Fruit fly (Drosophila melanogaster) whole organism, embryonic: ENCODE data around the gene CG13385.

Experiments used
- Bgb ChIP-seq: fragments of 200-800 bp; sonication (Bioruptor generic); IDR thresholded peaks from 2 replicates; pipeline ENCODE4 v1.3.6; 2022; ENCODE audit warnings: missing biosample characterization, missing genetic modification characterization; ENCODE audit not compliant: partially characterized antibody
- CG10321 ChIP-seq: fragments of 200-800 bp; sonication (Bioruptor generic); IDR thresholded peaks from 2 replicates; pipeline ENCODE4 v1.3.6; 2022; ENCODE audit warnings: missing biosample characterization, missing genetic modification characterization
- CG11093 ChIP-seq: fragments of 200-800 bp; sonication (Bioruptor generic); IDR thresholded peaks from 3 replicates; pipeline ENCODE4 v1.3.6; 2022; ENCODE audit warnings: missing biosample characterization, missing genetic modification characterization
- CG15514 ChIP-seq: fragments of 200-800 bp; sonication (Bioruptor generic); optimal IDR thresholded peaks from 3 replicates; lab custom pipeline; 2017; ENCODE audit warnings: missing biosample characterization, missing genetic modification characterization, mild to moderate bottlenecking, moderate library complexity, missing genetic modification reagents
- CG15696 ChIP-seq: fragments of 200-800 bp; sonication (Bioruptor generic); optimal IDR thresholded peaks from 2 replicates; lab custom pipeline; 2019; ENCODE audit warnings: missing biosample characterization, mild to moderate bottlenecking, missing genetic modification characterization, moderate library complexity
- CG17359 ChIP-seq: fragments of 200-800 bp; sonication (Bioruptor generic); optimal IDR thresholded peaks from 3 replicates; lab custom pipeline; 2018; ENCODE audit warnings: missing biosample characterization, mild to moderate bottlenecking, missing genetic modification characterization, moderate library complexity
- CG32532 ChIP-seq: fragments of 200-800 bp; sonication (Bioruptor generic); IDR thresholded peaks from 2 replicates; pipeline ENCODE4 v1.3.6; 2022; ENCODE audit warnings: missing biosample characterization, missing genetic modification characterization
- CG34422 ChIP-seq: fragments of 200-800 bp; sonication (Bioruptor generic); IDR thresholded peaks from 3 replicates; pipeline ENCODE4 v1.3.6; 2022; ENCODE audit warnings: missing biosample characterization, missing genetic modification characterization
- CG3838 ChIP-seq: fragments of 200-800 bp; sonication (Bioruptor generic); optimal IDR thresholded peaks from 3 replicates; lab custom pipeline; 2016; ENCODE audit warnings: missing biosample characterization, missing genetic modification characterization
- CG4424 ChIP-seq: fragments of 200-800 bp; sonication (Bioruptor generic); optimal IDR thresholded peaks from 3 replicates; lab custom pipeline; 2016; ENCODE audit warnings: missing biosample characterization, missing genetic modification characterization
- CG5245 ChIP-seq: fragments of 200-800 bp; sonication (Bioruptor generic); optimal IDR thresholded peaks from 3 replicates; lab custom pipeline; 2016; ENCODE audit warnings: missing biosample characterization, missing genetic modification characterization
- CG6272 ChIP-seq: fragments of 200-800 bp; sonication (Bioruptor generic); IDR thresholded peaks from 2 replicates; pipeline ENCODE4 v1.3.6; 2022; ENCODE audit warnings: missing biosample characterization, missing genetic modification characterization
- CG8765 ChIP-seq: fragments of 200-800 bp; sonication (Bioruptor generic); IDR thresholded peaks from 2 replicates; pipeline ENCODE4 v1.3.6; 2022; ENCODE audit warnings: missing biosample characterization, missing genetic modification characterization
- CG9437 ChIP-seq: fragments of 200-800 bp; sonication (Bioruptor generic); optimal IDR thresholded peaks from 2 replicates; lab custom pipeline; 2018; ENCODE audit warnings: missing biosample characterization, mild to moderate bottlenecking, missing genetic modification characterization
- Dp ChIP-seq: fragments of 200-800 bp; sonication (Bioruptor generic); optimal IDR thresholded peaks from 2 replicates; lab custom pipeline; 2018; ENCODE audit warnings: missing biosample characterization, mild to moderate bottlenecking, missing genetic modification characterization, moderate library complexity
- Ets97D ChIP-seq: fragments of 200-800 bp; sonication (Bioruptor generic); optimal IDR thresholded peaks from 3 replicates; lab custom pipeline; 2016; ENCODE audit warnings: missing biosample characterization, missing genetic modification characterization
- GATAe ChIP-seq: fragments of 200-800 bp; sonication (Bioruptor generic); conservative IDR thresholded peaks from 2 replicates; pipeline ENCODE4 v1.3.6; 2022; ENCODE audit warnings: missing biosample characterization, missing genetic modification characterization
- Hr51 ChIP-seq, 2 experiments: fragments of 200-800 bp; sonication (Bioruptor generic); optimal IDR thresholded peaks; 2 replicates in 1 of 2; 3 replicates in 1 of 2; lab custom pipeline; 2016 to 2018; ENCODE audit warnings: missing biosample characterization in 2 of 2, missing genetic modification characterization in 2 of 2, mild to moderate bottlenecking in 1 of 2, moderate library complexity in 1 of 2
- Lim3 ChIP-seq: fragments of 200-800 bp; sonication (Bioruptor generic); IDR thresholded peaks from 2 replicates; pipeline ENCODE4 v1.3.6; 2022; ENCODE audit warnings: missing biosample characterization, missing genetic modification characterization
- Med ChIP-seq: fragments of 200-800 bp; sonication (Bioruptor generic); peaks from one replicate; lab custom pipeline; 2016; ENCODE audit warnings: missing biosample characterization, missing genetic modification characterization, mild to moderate bottlenecking, inconsistent platforms, moderate library complexity
- Nf-YC ChIP-seq: fragments of 200-800 bp; optimal IDR thresholded peaks from 3 replicates; lab custom pipeline; 2019; ENCODE audit warnings: missing biosample characterization, mild to moderate bottlenecking, missing genetic modification characterization, moderate library complexity
- Rfx ChIP-seq: fragments of 200-800 bp; sonication (Bioruptor generic); IDR thresholded peaks from 2 replicates; pipeline ENCODE4 v1.3.6; 2022; ENCODE audit warnings: missing biosample characterization, missing genetic modification characterization
- br ChIP-seq: fragments of >200 bp; optimal IDR thresholded peaks from 2 replicates; lab custom pipeline; 2017
- chinmo ChIP-seq: fragments of 200-800 bp; sonication (Bioruptor generic); IDR thresholded peaks from 4 replicates; pipeline ENCODE4 v1.3.6; 2022; ENCODE audit warnings: missing biosample characterization, missing genetic modification characterization; ENCODE audit not compliant: partially characterized antibody
- corto ChIP-seq: fragments of 200-800 bp; sonication (Bioruptor generic); optimal IDR thresholded peaks from 2 replicates; lab custom pipeline; 2016; ENCODE audit warnings: missing biosample characterization, mild to moderate bottlenecking, missing genetic modification characterization, moderate library complexity
- dmrt99B ChIP-seq: fragments of 200-800 bp; sonication (Bioruptor generic); optimal IDR thresholded peaks from 2 replicates; lab custom pipeline; 2018; ENCODE audit warnings: missing biosample characterization, mild to moderate bottlenecking, missing genetic modification characterization, moderate library complexity
- ftz-f1 ChIP-seq: fragments of 200-800 bp; sonication (Bioruptor generic); optimal IDR thresholded peaks from 2 replicates; lab custom pipeline; 2016; ENCODE audit warnings: missing biosample characterization, missing genetic modification characterization
- gem ChIP-seq: fragments of 200-800 bp; sonication (Bioruptor generic); optimal IDR thresholded peaks from 2 replicates; lab custom pipeline; 2019; ENCODE audit warnings: missing biosample characterization, mild to moderate bottlenecking, missing genetic modification characterization, moderate library complexity
- grn ChIP-seq: fragments of 200-800 bp; sonication (Bioruptor generic); optimal IDR thresholded peaks from 3 replicates; lab custom pipeline; 2017; ENCODE audit warnings: missing biosample characterization, missing genetic modification characterization
- kay ChIP-seq: fragments of 200-800 bp; sonication (Bioruptor generic); optimal IDR thresholded peaks from 2 replicates; lab custom pipeline; 2016; ENCODE audit warnings: missing biosample characterization, missing genetic modification characterization
- lab ChIP-seq: fragments of 200-800 bp; sonication (Bioruptor generic); optimal IDR thresholded peaks from 3 replicates; lab custom pipeline; 2017; ENCODE audit warnings: missing biosample characterization, missing genetic modification characterization, mild to moderate bottlenecking, moderate library complexity, missing genetic modification reagents
- lbe ChIP-seq: fragments of 200-800 bp; sonication (Bioruptor generic); optimal IDR thresholded peaks from 2 replicates; lab custom pipeline; 2016; ENCODE audit warnings: missing biosample characterization, mild to moderate bottlenecking, missing genetic modification characterization
- nerfin-1 ChIP-seq: fragments of 200-800 bp; sonication (Bioruptor generic); optimal IDR thresholded peaks from 3 replicates; lab custom pipeline; 2019; ENCODE audit warnings: missing biosample characterization, mild to moderate bottlenecking, missing genetic modification characterization, moderate library complexity
- org-1 ChIP-seq: fragments of 200-800 bp; sonication (Bioruptor generic); optimal IDR thresholded peaks from 2 replicates; lab custom pipeline; 2017; ENCODE audit warnings: missing biosample characterization, missing genetic modification characterization
- pan ChIP-seq, 4 experiments: fragments of >200 bp in 3 of 4; fragments of 200-800 bp in 1 of 4; sonication (Bioruptor generic) in 1 of 4; optimal IDR thresholded peaks in 3 of 4; IDR thresholded peaks in 1 of 4; 2 replicates each; pipeline versions ENCODE4 v1.3.6 to Lab custom; 2017 to 2022; ENCODE audit warnings: missing biosample characterization in 2 of 4, missing genetic modification characterization in 2 of 4, mixed read lengths in 1 of 4
- run ChIP-seq: fragments of 200-800 bp; sonication (Bioruptor generic); optimal IDR thresholded peaks from 3 replicates; lab custom pipeline; 2018; ENCODE audit warnings: missing biosample characterization, mild to moderate bottlenecking, missing genetic modification characterization
- sens ChIP-seq: fragments of 200-800 bp; sonication (Bioruptor generic); peaks from one replicate; lab custom pipeline; 2016; ENCODE audit warnings: missing biosample characterization, missing genetic modification characterization
- sima ChIP-seq: fragments of 200-800 bp; sonication (Bioruptor generic); optimal IDR thresholded peaks from 2 replicates; lab custom pipeline; 2016; ENCODE audit warnings: missing biosample characterization, missing genetic modification characterization
- sug ChIP-seq: fragments of 200-800 bp; optimal IDR thresholded peaks from 2 replicates; lab custom pipeline; 2019; ENCODE audit warnings: missing biosample characterization, mild to moderate bottlenecking, missing genetic modification characterization, moderate library complexity
- zfh2 ChIP-seq: fragments of 200-800 bp; sonication (Bioruptor generic); optimal IDR thresholded peaks from 2 replicates; lab custom pipeline; 2016; ENCODE audit warnings: missing biosample characterization, missing genetic modification characterization

Gene CG13385

dm6 chr2L:8351333-8351732 lies 45.1 kb upstream of the CG13385 start (continued):
- TF ChIP-seq run (tag; lab: Kevin White, UChicago) (no peak), CG4424 (GFP tag; lab: Kevin White, UChicago) (no peak), lbe (GFP tag; lab: Kevin White, UChicago) (peak; percentile 5), grn (no peak), CG6272 (GFP tag; lab: Robert Waterston, UW) (no peak), CG34422 (GFP tag; lab: Robert Waterston, UW) (no peak), Nf-YC (tag; lab: Kevin White, UChicago) (no peak), lab (GFP tag; lab: Kevin White, UChicago) (peak; percentile 4), Rfx (GFP tag; lab: Robert Waterston, UW) (no peak), ftz-f1 (no peak), CG17359 (tag; lab: Kevin White, UChicago) (peak; percentile 17), pan (optimal IDR thresholded peaks at IDR 0.05; lab: Kevin White, UChicago) (no peak), pan (GFP tag; optimal IDR thresholded peaks at IDR 0.05 in 1 of 2, IDR thresholded peaks at IDR 0.05 in 1 of 2) (peak in 1 of 2 experiments; percentile 54), Bgb (GFP tag; lab: Robert Waterston, UW) (no peak), Lim3 (GFP tag; lab: Robert Waterston, UW) (no peak), CG8765 (GFP tag; lab: Robert Waterston, UW) (no peak), Hr51 (GFP tag; optimal IDR thresholded peaks at IDR 0.05; lab: Kevin White, UChicago) (peak in 1 of 2 experiments; percentile 8), dmrt99B (tag; lab: Kevin White, UChicago) (no peak), CG15696 (tag; lab: Kevin White, UChicago) (no peak), gem (peak; percentile 14), nerfin-1 (tag; lab: Kevin White, UChicago) (no peak), zfh2 (no peak), CG11093 (GFP tag; lab: Robert Waterston, UW) (no peak), Ets97D (GFP tag; lab: Kevin White, UChicago) (no peak), Dp (GFP tag; lab: Kevin White, UChicago) (no peak), org-1 (GFP tag; lab: Kevin White, UChicago) (no peak), br (no peak)

DNA sequence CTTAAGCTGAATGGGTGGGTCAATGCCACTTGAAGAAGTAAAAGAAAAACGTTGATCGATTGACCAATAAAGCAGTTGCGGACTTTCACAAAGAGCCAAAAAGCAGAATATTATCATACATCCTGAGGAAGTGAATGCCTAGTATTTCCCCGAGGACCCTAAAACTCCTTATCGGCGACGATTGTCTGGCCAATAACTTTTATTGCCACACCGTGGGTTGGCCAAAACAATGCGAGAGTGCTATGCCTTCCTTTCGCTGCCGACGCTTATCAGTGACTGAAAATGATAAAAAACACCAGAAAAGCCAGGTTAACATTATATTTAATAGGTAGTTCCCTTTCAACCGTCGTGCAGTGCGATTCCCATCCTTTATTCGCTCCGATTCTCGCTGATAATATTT lies 44.6 kb upstream of the CG13385 start, which contains the start of gene Mur29B:
Mur29B (plus strand) TSS at position 324 of the 400 bp plus-strand sequence.
- TF ChIP-seq Med (GFP tag; lab: Kevin White, UChicago): no peak
- no peak for TF ChIP-seq CG5245 (GFP tag; lab: Kevin White, UChicago)
- TF ChIP-seq sug (tag; lab: Kevin White, UChicago): peak; percentile 54
- TF ChIP-seq corto (GFP tag; lab: Kevin White, UChicago): peak; percentile 51
- TF ChIP-seq sens (GFP tag; lab: Kevin White, UChicago): peak; percentile 29
- 0 out of 2 replicates have a peak, but pooled peaks have one; percentile 26 for TF ChIP-seq GATAe
- peak; percentile 7; the same call in 1 of the 2 replicates for TF ChIP-seq CG32532 (GFP tag; lab: Robert Waterston, UW)
- TF ChIP-seq, all 482 proteins: peak for 5

- peak; percentile 91 for TF ChIP-seq CG9437 (GFP tag; lab: Kevin White, UChicago)
- TF ChIP-seq kay (GFP tag; lab: Kevin White, UChicago): peak; percentile 35
- no peak for TF ChIP-seq CG15514
- TF ChIP-seq CG3838 (GFP tag; lab: Kevin White, UChicago): no peak
- 0 out of 4 replicates have a peak, but pooled peaks have one; percentile 46 for TF ChIP-seq chinmo (GFP tag; lab: Robert Waterston, UW)
- 0 out of 2 replicates have a peak, but pooled peaks have one; percentile 29 for TF ChIP-seq CG10321 (GFP tag; lab: Robert Waterston, UW)
- no peak for TF ChIP-seq sima (GFP tag; lab: Kevin White, UChicago)
- TF ChIP-seq, all 482 proteins: peak for 4
Measured at dm6 chr2L:8355419-8355818, 41.0 kb upstream of the CG13385 start.
